Worm (Caenorhabditis elegans): ENCODE data around the gene T16G12.3.

The T16G12.3 gene

ce11 chrIII:10033213-10033612 lies 17.2 kb upstream of the T16G12.3 start, which contains the start of gene M04D8.5:
M04D8.5 (minus strand) TSS chrIII:10033313.
- no peak for TF ChIP-seq flh-1 (GFP tag; optimal IDR thresholded peaks at IDR 0.05)
- no peak for TF ChIP-seq sptf-1 (tag; optimal IDR thresholded peaks at IDR 0.05)
- TF ChIP-seq cnd-1 (tag; optimal IDR thresholded peaks at IDR 0.05), result no peak
- TF ChIP-seq nhr-12 (tag; optimal IDR thresholded peaks at IDR 0.05), result no peak
- TF ChIP-seq lin-13 (tag; optimal IDR thresholded peaks at IDR 0.05), result no peak
- no peak for TF ChIP-seq ham-2 (GFP tag; optimal IDR thresholded peaks at IDR 0.05)
- no peak for TF ChIP-seq bed-3 (GFP tag; optimal IDR thresholded peaks at IDR 0.05)
- no peak for TF ChIP-seq ztf-11 (tag; optimal IDR thresholded peaks at IDR 0.05)
- TF ChIP-seq elt-3 (tag; optimal IDR thresholded peaks at IDR 0.05), result no peak
- TF ChIP-seq mls-2 (tag; optimal IDR thresholded peaks at IDR 0.05), result no peak
- no peak for TF ChIP-seq drap-1 (GFP tag; optimal IDR thresholded peaks at IDR 0.05)
- no peak for TF ChIP-seq sem-2 (GFP tag; optimal IDR thresholded peaks at IDR 0.05)
- TF ChIP-seq nhr-28 (tag; optimal IDR thresholded peaks at IDR 0.05), result no peak
- TF ChIP-seq unc-120 (tag; optimal IDR thresholded peaks at IDR 0.05; ENCODE audit: poor library complexity, severe bottlenecking), result no peak
- TF ChIP-seq M03D4.4 (tag; optimal IDR thresholded peaks at IDR 0.05), result no peak

- TF ChIP-seq unc-120 (tag; optimal IDR thresholded peaks at IDR 0.05; ENCODE audit: poor library complexity, severe bottlenecking), result no peak
- TF ChIP-seq mls-2 (tag; optimal IDR thresholded peaks at IDR 0.05), result no peak
- no peak for TF ChIP-seq blmp-1 (tag; optimal IDR thresholded peaks at IDR 0.05)
Measured at ce11 chrIII:10033881-10034280, 16.5 kb upstream of the T16G12.3 start, which contains the start of gene M04D8.8. M04D8.8 (plus strand) TSS chrIII:10034181.

ce11 chrIII:10035783-10036182 lies 14.6 kb upstream of the T16G12.3 start, which contains the start of gene xbx-3:
xbx-3 (plus strand) TSS chrIII:10035945.
- no peak for TF ChIP-seq ceh-39 (tag; optimal IDR thresholded peaks at IDR 0.05)
- TF ChIP-seq mep-1 (tag; optimal IDR thresholded peaks at IDR 0.05), result no peak
- no peak for TF ChIP-seq tbx-8 (GFP tag; optimal IDR thresholded peaks at IDR 0.05)
- no peak for TF ChIP-seq pha-4 (tag; optimal IDR thresholded peaks at IDR 0.05)

ce11 chrIII:10037150-10037549 lies 13.3 kb upstream of the T16G12.3 start, which contains the start of gene M04D8.7:
M04D8.7 (plus strand) TSS chrIII:10037450.
- no peak for TF ChIP-seq ceh-83 (GFP tag; optimal IDR thresholded peaks at IDR 0.05)
- TF ChIP-seq tbx-8 (GFP tag; optimal IDR thresholded peaks at IDR 0.05), result no peak
- no peak for TF ChIP-seq elt-3 (tag; optimal IDR thresholded peaks at IDR 0.05)
- TF ChIP-seq hlh-1 (tag; optimal IDR thresholded peaks at IDR 0.05), result no peak
- TF ChIP-seq cnd-1 (tag; optimal IDR thresholded peaks at IDR 0.05), result no peak
- no peak for TF ChIP-seq lin-32 (GFP tag; optimal IDR thresholded peaks at IDR 0.05)
- no peak for TF ChIP-seq zip-8 (tag; optimal IDR thresholded peaks at IDR 0.05)
- TF ChIP-seq nhr-237 (tag; optimal IDR thresholded peaks at IDR 0.05), result no peak
- no peak for TF ChIP-seq snpc-4 (tag; optimal IDR thresholded peaks at IDR 0.05)
- TF ChIP-seq ztf-11 (tag; optimal IDR thresholded peaks at IDR 0.05), result no peak
- TF ChIP-seq ham-2 (GFP tag; optimal IDR thresholded peaks at IDR 0.05), result no peak
- no peak for TF ChIP-seq M03D4.4 (tag; optimal IDR thresholded peaks at IDR 0.05)

- TF ChIP-seq sptf-1 (tag; optimal IDR thresholded peaks at IDR 0.05) (no peak), hlh-1 (tag; optimal IDR thresholded peaks at IDR 0.05) (no peak), pha-4 (tag; optimal IDR thresholded peaks at IDR 0.05) (no peak), ceh-39 (tag; optimal IDR thresholded peaks at IDR 0.05) (no peak), lin-32 (GFP tag; optimal IDR thresholded peaks at IDR 0.05) (no peak), mep-1 (tag; optimal IDR thresholded peaks at IDR 0.05) (no peak), nhr-28 (tag; optimal IDR thresholded peaks at IDR 0.05) (no peak), nhr-12 (tag; optimal IDR thresholded peaks at IDR 0.05) (no peak), ceh-83 (GFP tag; optimal IDR thresholded peaks at IDR 0.05) (no peak), nhr-76 (tag; optimal IDR thresholded peaks at IDR 0.05) (no peak), elt-1 (tag; optimal IDR thresholded peaks at IDR 0.05; ENCODE audit: borderline replicate concordance, insufficient read depth) (no peak), ces-1 (GFP tag; optimal IDR thresholded peaks at IDR 0.05) (no peak), snpc-4 (tag; optimal IDR thresholded peaks at IDR 0.05) (no peak), ztf-11 (tag; optimal IDR thresholded peaks at IDR 0.05) (no peak), mls-2 (tag; optimal IDR thresholded peaks at IDR 0.05) (no peak), nhr-2 (tag; optimal IDR thresholded peaks at IDR 0.05) (no peak), lin-13 (tag; optimal IDR thresholded peaks at IDR 0.05) (no peak), ham-2 (GFP tag; optimal IDR thresholded peaks at IDR 0.05) (no peak), bed-3 (GFP tag; optimal IDR thresholded peaks at IDR 0.05) (no peak), flh-1 (GFP tag; optimal IDR thresholded peaks at IDR 0.05) (no peak)
Measured at ce11 chrIII:10040013-10040412, 10.4 kb upstream of the T16G12.3 start, which contains the start of gene T16G12.7. T16G12.7 (minus strand) TSS chrIII:10040113.
